Fruit fly (Drosophila melanogaster) whole organism, embryonic: Measurements from ENCODE around the gene Syx8.

Experiments
- Atf3 ChIP-seq: fragments of 200-800 bp; sonication (Bioruptor generic); optimal IDR thresholded peaks from 3 replicates; lab custom pipeline; 2016; ENCODE audit warnings: missing biosample characterization, missing genetic modification characterization
- B-H1 ChIP-seq: fragments of 200-800 bp; sonication (Bioruptor generic); IDR thresholded peaks from 3 replicates; pipeline ENCODE4 v1.3.6; 2022; ENCODE audit warnings: missing biosample characterization, missing genetic modification characterization
- CG11695 ChIP-seq: fragments of 200-800 bp; sonication (Bioruptor generic); IDR thresholded peaks from 3 replicates; pipeline ENCODE4 v1.3.6; 2022; ENCODE audit warnings: missing biosample characterization, missing genetic modification characterization
- CG12071 ChIP-seq: fragments of 200-800 bp; sonication (Bioruptor generic); optimal IDR thresholded peaks from 3 replicates; lab custom pipeline; 2018; ENCODE audit warnings: missing biosample characterization, mild to moderate bottlenecking, missing genetic modification characterization
- CG14441 ChIP-seq: fragments of 200-800 bp; sonication (Bioruptor generic); IDR thresholded peaks from 2 replicates; pipeline ENCODE4 v1.3.6; 2022; ENCODE audit warnings: missing biosample characterization, missing genetic modification characterization
- CG14965 ChIP-seq: fragments of 200-800 bp; sonication (Bioruptor generic); optimal IDR thresholded peaks from 2 replicates; lab custom pipeline; 2016; ENCODE audit warnings: missing biosample characterization, missing genetic modification characterization, borderline replicate concordance
- CG1602 ChIP-seq: fragments of 200-800 bp; sonication (Bioruptor generic); optimal IDR thresholded peaks from 3 replicates; lab custom pipeline; 2016; ENCODE audit warnings: missing biosample characterization, missing genetic modification characterization
- CG18476 ChIP-seq: fragments of 200-800 bp; sonication (Bioruptor generic); optimal IDR thresholded peaks from 2 replicates; lab custom pipeline; 2016; ENCODE audit warnings: missing biosample characterization, mild to moderate bottlenecking, missing genetic modification characterization
- CG3726 ChIP-seq: fragments of 200-800 bp; sonication (Bioruptor generic); IDR thresholded peaks from 3 replicates; pipeline ENCODE4, ENCODE4 v1.3.6; 2022; ENCODE audit warnings: missing biosample characterization, missing genetic modification characterization
- CG3838 ChIP-seq: fragments of 200-800 bp; sonication (Bioruptor generic); optimal IDR thresholded peaks from 3 replicates; lab custom pipeline; 2016; ENCODE audit warnings: missing biosample characterization, missing genetic modification characterization
- CG3847 ChIP-seq: fragments of 200-800 bp; sonication (Bioruptor generic); IDR thresholded peaks from 2 replicates; pipeline ENCODE4 v1.3.6; 2022; ENCODE audit warnings: missing biosample characterization, missing genetic modification characterization
- CG42726 ChIP-seq: fragments of 200-800 bp; sonication (Bioruptor generic); IDR thresholded peaks from 2 replicates; pipeline ENCODE4 v1.3.6; 2022; ENCODE audit warnings: missing biosample characterization, missing genetic modification characterization; ENCODE audit not compliant: partially characterized antibody
- CG6272 ChIP-seq: fragments of 200-800 bp; sonication (Bioruptor generic); IDR thresholded peaks from 2 replicates; pipeline ENCODE4 v1.3.6; 2022; ENCODE audit warnings: missing biosample characterization, missing genetic modification characterization
- CG6813 ChIP-seq: fragments of 200-800 bp; sonication (Bioruptor generic); optimal IDR thresholded peaks from 2 replicates; lab custom pipeline; 2017; ENCODE audit warnings: missing biosample characterization, missing genetic modification characterization, mild to moderate bottlenecking, moderate library complexity, missing genetic modification reagents
- CG7357 ChIP-seq: fragments of 200-800 bp; sonication (Bioruptor generic); IDR thresholded peaks from 3 replicates; pipeline ENCODE4 v1.3.6; 2022; ENCODE audit warnings: missing biosample characterization, missing genetic modification characterization
- CG7786 ChIP-seq: fragments of 200-800 bp; sonication (Bioruptor generic); optimal IDR thresholded peaks from 2 replicates; lab custom pipeline; 2016; ENCODE audit warnings: missing biosample characterization, missing genetic modification characterization
- CG9609 ChIP-seq: fragments of 200-800 bp; sonication (Bioruptor generic); optimal IDR thresholded peaks from 3 replicates; lab custom pipeline; 2016; ENCODE audit warnings: missing biosample characterization, missing genetic modification characterization
- CoRest ChIP-seq: fragments of 200-800 bp; sonication (Bioruptor generic); optimal IDR thresholded peaks from 3 replicates; lab custom pipeline; 2018; ENCODE audit warnings: missing biosample characterization, mild to moderate bottlenecking, missing genetic modification characterization, moderate library complexity
- Gsc ChIP-seq: fragments of 200-800 bp; sonication (Bioruptor generic); IDR thresholded peaks from 2 replicates; pipeline ENCODE4 v1.3.6; 2022; ENCODE audit warnings: missing biosample characterization, missing genetic modification characterization
- H2.0 ChIP-seq: fragments of 200-800 bp; sonication (Bioruptor generic); IDR thresholded peaks from 2 replicates; pipeline ENCODE4 v1.3.6; 2022; ENCODE audit warnings: missing biosample characterization, missing genetic modification characterization
- Kr ChIP-seq: fragments of 200-800 bp; sonication (Bioruptor generic); optimal IDR thresholded peaks from 2 replicates; lab custom pipeline; 2017; ENCODE audit warnings: missing biosample characterization, mild to moderate bottlenecking, missing genetic modification characterization
- Lim3 ChIP-seq: fragments of 200-800 bp; sonication (Bioruptor generic); IDR thresholded peaks from 2 replicates; pipeline ENCODE4 v1.3.6; 2022; ENCODE audit warnings: missing biosample characterization, missing genetic modification characterization
- Lpt ChIP-seq: fragments of >200 bp; optimal IDR thresholded peaks from 2 replicates; lab custom pipeline; 2018; ENCODE audit warnings: missing biosample characterization, missing genetic modification characterization
- NC2α ChIP-seq: fragments of 200-800 bp; sonication (Bioruptor generic); optimal IDR thresholded peaks from 2 replicates; lab custom pipeline; 2016; ENCODE audit warnings: missing biosample characterization, missing genetic modification characterization
- NK7.1 ChIP-seq: fragments of 200-800 bp; sonication (Bioruptor generic); optimal IDR thresholded peaks from 3 replicates; lab custom pipeline; 2016; ENCODE audit warnings: missing biosample characterization, missing genetic modification characterization
- Pdp1 ChIP-seq, 2 experiments: fragments of 200-800 bp; sonication (Bioruptor generic); optimal IDR thresholded peaks; 3 replicates each; lab custom pipeline; 2016; ENCODE audit warnings: missing biosample characterization in 2 of 2, missing genetic modification characterization in 2 of 2, mild to moderate bottlenecking in 1 of 2, moderate library complexity in 1 of 2
- Ptx1 ChIP-seq: fragments of 200-800 bp; sonication (Bioruptor generic); IDR thresholded peaks from 2 replicates; pipeline ENCODE4 v1.3.6; 2022; ENCODE audit warnings: missing biosample characterization, missing genetic modification characterization
- Sin3A ChIP-seq: fragments of >200 bp; optimal IDR thresholded peaks from 2 replicates; lab custom pipeline; 2018
- Six4 ChIP-seq: fragments of 200-800 bp; sonication (Bioruptor generic); optimal IDR thresholded peaks from 2 replicates; lab custom pipeline; 2016; ENCODE audit warnings: missing biosample characterization, missing genetic modification characterization
- Sry-δ ChIP-seq: fragments of 200-800 bp; sonication (Bioruptor generic); optimal IDR thresholded peaks from 2 replicates; lab custom pipeline; 2016; ENCODE audit warnings: missing biosample characterization, missing genetic modification characterization
- Stat92E ChIP-seq, 3 experiments: fragments of >200 bp in 2 of 3; fragments of 200-800 bp in 1 of 3; sonication (Bioruptor generic) in 1 of 3; optimal IDR thresholded peaks; 2 replicates each; lab custom pipeline; 2017 to 2019; ENCODE audit warnings: missing biosample characterization in 3 of 3, missing genetic modification characterization in 3 of 3, mild to moderate bottlenecking in 1 of 3, moderate library complexity in 1 of 3
- ac ChIP-seq: fragments of 200-800 bp; sonication (Bioruptor generic); optimal IDR thresholded peaks from 3 replicates; lab custom pipeline; 2017; ENCODE audit warnings: missing biosample characterization, mild to moderate bottlenecking, missing genetic modification characterization
- ash1 ChIP-seq: fragments of 200-800 bp; sonication (Bioruptor generic); optimal IDR thresholded peaks from 2 replicates; lab custom pipeline; 2018; ENCODE audit warnings: missing biosample characterization, mild to moderate bottlenecking, missing genetic modification characterization
- bigmax ChIP-seq: fragments of 200-800 bp; sonication (Bioruptor generic); optimal IDR thresholded peaks from 2 replicates; lab custom pipeline; 2018; ENCODE audit warnings: missing biosample characterization, mild to moderate bottlenecking, missing genetic modification characterization
- chif ChIP-seq, 2 experiments: fragments of 200-800 bp; sonication (Bioruptor generic); optimal IDR thresholded peaks; 3 replicates each; lab custom pipeline; 2016; ENCODE audit warnings: missing biosample characterization in 2 of 2, missing genetic modification characterization in 2 of 2
- chinmo ChIP-seq: fragments of 200-800 bp; sonication (Bioruptor generic); IDR thresholded peaks from 4 replicates; pipeline ENCODE4 v1.3.6; 2022; ENCODE audit warnings: missing biosample characterization, missing genetic modification characterization; ENCODE audit not compliant: partially characterized antibody
- crol ChIP-seq: fragments of 200-800 bp; sonication (Bioruptor generic); IDR thresholded peaks from 2 replicates; pipeline ENCODE4 v1.3.6; 2022; ENCODE audit warnings: missing biosample characterization, missing genetic modification characterization
- dpn ChIP-seq, 2 experiments: fragments of 200-800 bp; sonication (Bioruptor generic); optimal IDR thresholded peaks; 3 replicates each; lab custom pipeline; 2016; ENCODE audit warnings: missing biosample characterization in 2 of 2, missing genetic modification characterization in 2 of 2
- en ChIP-seq: fragments of 200-800 bp; sonication (Bioruptor generic); optimal IDR thresholded peaks from 2 replicates; lab custom pipeline; 2016; ENCODE audit warnings: missing biosample characterization, missing genetic modification characterization
- ftz-f1 ChIP-seq: fragments of 200-800 bp; sonication (Bioruptor generic); optimal IDR thresholded peaks from 2 replicates; lab custom pipeline; 2016; ENCODE audit warnings: missing biosample characterization, missing genetic modification characterization
- gt ChIP-seq: fragments of 200-800 bp; sonication (Bioruptor generic); IDR thresholded peaks from 2 replicates; pipeline ENCODE4 v1.3.6; 2022; ENCODE audit warnings: missing biosample characterization, missing genetic modification characterization
- hb ChIP-seq: fragments of 200-800 bp; sonication (Bioruptor generic); IDR thresholded peaks from 3 replicates; pipeline ENCODE4 v1.3.6; 2022; ENCODE audit warnings: missing biosample characterization, missing genetic modification characterization; ENCODE audit not compliant: partially characterized antibody
- klu ChIP-seq: fragments of 200-800 bp; sonication (Bioruptor generic); IDR thresholded peaks from 2 replicates; pipeline ENCODE4 v1.3.6; 2022; ENCODE audit warnings: missing biosample characterization, missing genetic modification characterization
- luna ChIP-seq: fragments of 200-800 bp; sonication (Bioruptor generic); optimal IDR thresholded peaks from 2 replicates; lab custom pipeline; 2016; ENCODE audit warnings: missing biosample characterization, missing genetic modification characterization
- nmo ChIP-seq: fragments of 200-800 bp; sonication (Bioruptor generic); optimal IDR thresholded peaks from 2 replicates; lab custom pipeline; 2018; ENCODE audit warnings: missing biosample characterization, mild to moderate bottlenecking, missing genetic modification characterization, moderate library complexity
- pan ChIP-seq, 4 experiments: fragments of >200 bp in 3 of 4; fragments of 200-800 bp in 1 of 4; sonication (Bioruptor generic) in 1 of 4; optimal IDR thresholded peaks in 3 of 4; IDR thresholded peaks in 1 of 4; 2 replicates each; pipeline versions ENCODE4 v1.3.6 to Lab custom; 2017 to 2022; ENCODE audit warnings: missing biosample characterization in 2 of 4, missing genetic modification characterization in 2 of 4, mixed read lengths in 1 of 4
- pros ChIP-seq: fragments of 200-800 bp; sonication (Bioruptor generic); optimal IDR thresholded peaks from 3 replicates; lab custom pipeline; 2019; ENCODE audit warnings: missing biosample characterization, mild to moderate bottlenecking, missing genetic modification characterization, moderate library complexity
- sens-2 ChIP-seq: fragments of 200-800 bp; sonication (Bioruptor generic); IDR thresholded peaks from 2 replicates; pipeline ENCODE4 v1.3.6; 2022; ENCODE audit warnings: missing biosample characterization, missing genetic modification characterization
- slp2 ChIP-seq: fragments of 200-800 bp; sonication (Bioruptor generic); optimal IDR thresholded peaks from 2 replicates; lab custom pipeline; 2016; ENCODE audit warnings: missing biosample characterization, missing genetic modification characterization
- sr ChIP-seq: fragments of 200-800 bp; sonication (Bioruptor generic); IDR thresholded peaks from 3 replicates; pipeline ENCODE4 v1.3.6; 2022; ENCODE audit warnings: missing biosample characterization, missing genetic modification characterization
- unc-4 ChIP-seq: fragments of 200-800 bp; sonication (Bioruptor generic); IDR thresholded peaks from 2 replicates; pipeline ENCODE4 v1.3.6; 2022; ENCODE audit warnings: missing biosample characterization, missing genetic modification characterization; ENCODE audit not compliant: partially characterized antibody

Gene Syx8

DNA sequence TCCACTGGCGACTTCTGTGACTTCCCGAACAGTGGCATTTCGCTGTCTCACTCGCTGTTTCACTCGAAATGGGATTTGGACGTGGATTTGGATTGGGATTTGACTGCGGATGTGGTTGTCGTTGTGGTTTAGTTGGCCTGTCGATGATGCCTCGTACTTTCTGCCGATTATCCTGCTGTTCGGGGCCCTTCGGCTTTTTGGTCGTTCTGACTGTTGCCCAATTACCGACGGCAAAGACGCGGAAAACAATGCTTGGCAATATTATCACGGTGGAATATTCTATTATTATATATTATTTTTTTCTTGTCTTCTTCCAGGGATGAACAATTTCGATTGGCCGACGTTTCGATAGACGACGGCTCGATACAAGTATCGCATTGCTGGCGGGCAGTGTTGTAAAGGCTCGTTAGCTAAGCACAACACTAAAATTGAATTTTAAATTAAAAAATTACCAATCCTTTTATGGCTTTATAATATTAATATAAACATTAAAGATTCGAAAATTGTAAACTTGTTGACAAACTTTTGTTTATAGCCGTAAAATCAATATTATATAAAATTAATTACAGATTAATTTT is 28.4 kb upstream of the Syx8 start, which contains the start of gene Mo25 (continued):
- TF ChIP-seq B-H1 (GFP tag; lab: Robert Waterston, UW) = no peak
- peak; percentile 32 for TF ChIP-seq CG18476 (GFP tag; lab: Kevin White, UChicago)
- no peak for TF ChIP-seq gt (GFP tag; lab: Robert Waterston, UW)
- no peak for TF ChIP-seq ftz-f1
- no peak; the same call in 2 of the 3 replicates for TF ChIP-seq hb (GFP tag; lab: Robert Waterston, UW)
- TF ChIP-seq Gsc = no peak
- TF ChIP-seq Ptx1 (GFP tag; lab: Robert Waterston, UW) = no peak
- TF ChIP-seq H2.0 (GFP tag; lab: Robert Waterston, UW) = no peak
- TF ChIP-seq Atf3 (GFP tag; lab: Kevin White, UChicago) = no peak
- TF ChIP-seq CG3838 (GFP tag; lab: Kevin White, UChicago) = no peak
- no peak for TF ChIP-seq pros (GFP tag; lab: Kevin White, UChicago)
- no peak for TF ChIP-seq sr (GFP tag; lab: Robert Waterston, UW)
- TF ChIP-seq sens-2 (GFP tag; lab: Robert Waterston, UW) = no peak
- no peak for TF ChIP-seq CG11695 (GFP tag; lab: Robert Waterston, UW)
- no peak for TF ChIP-seq crol
- TF ChIP-seq CG1602 (GFP tag; lab: Kevin White, UChicago) = no peak
- no peak for TF ChIP-seq luna (GFP tag; lab: Kevin White, UChicago)
- TF ChIP-seq CG7357 (GFP tag; lab: Robert Waterston, UW) = no peak
- peak; percentile 40 for TF ChIP-seq nmo (GFP tag; lab: Kevin White, UChicago)
- no peak for TF ChIP-seq bigmax (GFP tag; lab: Kevin White, UChicago)
- no peak for TF ChIP-seq CG12071
- peak; percentile 47; the same call in 1 of the 2 replicates for TF ChIP-seq CG42726
- peak; percentile 59 for TF ChIP-seq Sry-δ (GFP tag; lab: Kevin White, UChicago)
- TF ChIP-seq en (GFP tag; lab: Kevin White, UChicago) = no peak
- TF ChIP-seq Lim3 = no peak
- TF ChIP-seq pan (optimal IDR thresholded peaks at IDR 0.05; lab: Kevin White, UChicago) = no peak
- no peak for TF ChIP-seq pan (GFP tag; optimal IDR thresholded peaks at IDR 0.05 in 1 of 2, IDR thresholded peaks at IDR 0.05 in 1 of 2)
- TF ChIP-seq Kr (GFP tag; lab: Kevin White, UChicago) = no peak
- TF ChIP-seq Pdp1 (GFP tag; optimal IDR thresholded peaks at IDR 0.05; lab: Kevin White, UChicago) = peak in 1 of 2 experiments; percentile 41
- peak; percentile 36 for TF ChIP-seq CoRest (tag; lab: Kevin White, UChicago)
- TF ChIP-seq ash1 (GFP tag; lab: Kevin White, UChicago) = no peak
- no peak for TF ChIP-seq NK7.1 (GFP tag; lab: Kevin White, UChicago)
- peak; percentile 9 for TF ChIP-seq CG6813 (GFP tag; lab: Kevin White, UChicago)
- no peak for TF ChIP-seq CG3726 (GFP tag; lab: Robert Waterston, UW)
- TF ChIP-seq ac (GFP tag; lab: Kevin White, UChicago) = no peak
- TF ChIP-seq chif (GFP tag; optimal IDR thresholded peaks at IDR 0.05; lab: Kevin White, UChicago) = no peak
- TF ChIP-seq NC2α (GFP tag; lab: Kevin White, UChicago) = no peak
- TF ChIP-seq Stat92E (GFP tag; optimal IDR thresholded peaks at IDR 0.05; lab: Kevin White, UChicago) = no peak
- peak; percentile 26; the same call in 1 of the 2 replicates for TF ChIP-seq CG6272
- no peak for TF ChIP-seq Sin3A (lab: Kevin White, UChicago)
- TF ChIP-seq klu (GFP tag; lab: Robert Waterston, UW) = no peak
- TF ChIP-seq Six4 (GFP tag; lab: Kevin White, UChicago) = no peak
- TF ChIP-seq CG7786 (GFP tag; lab: Kevin White, UChicago) = no peak
- TF ChIP-seq CG3847 (GFP tag; lab: Robert Waterston, UW) = peak; percentile 71
- peak in 1 of 2 experiments; percentile 57 for TF ChIP-seq dpn (GFP tag; optimal IDR thresholded peaks at IDR 0.05; lab: Kevin White, UChicago)
- TF ChIP-seq Lpt (GFP tag; lab: Kevin White, UChicago) = no peak
- TF ChIP-seq CG14965 (GFP tag; lab: Kevin White, UChicago) = no peak
- TF ChIP-seq slp2 (GFP tag; lab: Kevin White, UChicago) = no peak
- no peak for TF ChIP-seq CG14441 (GFP tag; lab: Robert Waterston, UW)
- peak; percentile 81 for TF ChIP-seq unc-4
- TF ChIP-seq chinmo (GFP tag; lab: Robert Waterston, UW) = no peak
- no peak for TF ChIP-seq CG9609 (GFP tag; lab: Kevin White, UChicago)
